Worm (Caenorhabditis elegans): Measurements from ENCODE around the gene ceh-43.

Gene ceh-43

ce11 chrIII:4412108-4413009 is 37.4 kb downstream of the ceh-43 start (continued):
- peak in 1 of 2 experiments; percentile 43 for TF ChIP-seq mdl-1 (tag; optimal IDR thresholded peaks at IDR 0.05)
- TF ChIP-seq nhr-28 (tag; optimal IDR thresholded peaks at IDR 0.05) = no peak
- TF ChIP-seq ceh-82 (tag; optimal IDR thresholded peaks at IDR 0.05) = peak; percentile 2 to 35 (median 28)
- no peak for TF ChIP-seq pag-3 (tag; optimal IDR thresholded peaks at IDR 0.05; ENCODE audit: borderline replicate concordance, insufficient read depth)
- no peak for TF ChIP-seq C04F5.9 (tag; optimal IDR thresholded peaks at IDR 0.05)
- no peak for TF ChIP-seq unc-98 (GFP tag; IDR thresholded peaks at IDR 0.05)
- peak; percentile 39 for TF ChIP-seq nhr-90 (tag; optimal IDR thresholded peaks at IDR 0.05; ENCODE audit: poor library complexity)
- TF ChIP-seq ces-1 (GFP tag; optimal IDR thresholded peaks at IDR 0.05) = no peak
- TF ChIP-seq dsc-1 (tag; optimal IDR thresholded peaks at IDR 0.05) = peak; percentile 64
- peak; percentile 2 to 41 (median 4) for TF ChIP-seq dpl-1 (GFP tag; optimal IDR thresholded peaks at IDR 0.05)
- no peak for TF ChIP-seq fos-1 (tag; optimal IDR thresholded peaks at IDR 0.05)
- TF ChIP-seq blmp-1 (tag; optimal IDR thresholded peaks at IDR 0.05) = peak; percentile 19
- peak; percentile 92 for TF ChIP-seq nhr-71 (tag; optimal IDR thresholded peaks at IDR 0.05)
- peak; percentile 60 for TF ChIP-seq nhr-47 (tag; optimal IDR thresholded peaks at IDR 0.05)
- TF ChIP-seq snu-23 (GFP tag; optimal IDR thresholded peaks at IDR 0.05) = peak; percentile 78
- no peak for TF ChIP-seq fkh-8 (tag; optimal IDR thresholded peaks at IDR 0.05)
- TF ChIP-seq sox-4 (tag; optimal IDR thresholded peaks at IDR 0.05) = no peak
- no peak for TF ChIP-seq zip-4 (GFP tag; optimal IDR thresholded peaks at IDR 0.05)
- TF ChIP-seq nhr-76 (tag; optimal IDR thresholded peaks at IDR 0.05) = no peak
- no peak for TF ChIP-seq tlp-1 (tag; optimal IDR thresholded peaks at IDR 0.05)
- no peak for TF ChIP-seq ets-5 (GFP tag; IDR thresholded peaks at IDR 0.05)
- TF ChIP-seq isw-1 (GFP tag; IDR thresholded peaks at IDR 0.05) = no peak
- TF ChIP-seq xbp-1 (tag; optimal IDR thresholded peaks at IDR 0.05) = peak; percentile 29
- no peak for TF ChIP-seq mab-9 (GFP tag; IDR thresholded peaks at IDR 0.05)
- peak in 1 of 2 experiments; percentile 36 for TF ChIP-seq egl-27 (tag; optimal IDR thresholded peaks at IDR 0.05)
- TF ChIP-seq pqm-1 (tag; optimal IDR thresholded peaks at IDR 0.05) = no peak
- TF ChIP-seq ama-1 (optimal IDR thresholded peaks at IDR 0.05) = no peak
- no peak for TF ChIP-seq efl-3 (GFP tag; optimal IDR thresholded peaks at IDR 0.05)
- TF ChIP-seq Y116A8C.19 (tag; optimal IDR thresholded peaks at IDR 0.05; ENCODE audit: borderline replicate concordance) = no peak
- peak; percentile 6 to 41 for TF ChIP-seq lin-35 (GFP tag; optimal IDR thresholded peaks at IDR 0.05)
- no peak for TF ChIP-seq nhr-11 (tag; optimal IDR thresholded peaks at IDR 0.05)
- TF ChIP-seq F16B12.6 (tag; optimal IDR thresholded peaks at IDR 0.05) = peak; percentile 19
- no peak for TF ChIP-seq mep-1 (tag; optimal IDR thresholded peaks at IDR 0.05)
- TF ChIP-seq skn-1 (tag; optimal IDR thresholded peaks at IDR 0.05) = peak; percentile 10
- TF ChIP-seq unc-86 (tag; optimal IDR thresholded peaks at IDR 0.05) = no peak
- TF ChIP-seq unc-130 (tag; optimal IDR thresholded peaks at IDR 0.05) = peak; percentile 3
- TF ChIP-seq hlh-4 (tag; optimal IDR thresholded peaks at IDR 0.05) = no peak
- peak; percentile 1 for TF ChIP-seq ztf-4 (tag; optimal IDR thresholded peaks at IDR 0.05)
- TF ChIP-seq nhr-20 (tag; optimal IDR thresholded peaks at IDR 0.05) = peak; percentile 83
- no peak for TF ChIP-seq fkh-4 (tag; optimal IDR thresholded peaks at IDR 0.05; ENCODE audit: borderline replicate concordance)
- no peak for TF ChIP-seq nhr-77 (tag; optimal IDR thresholded peaks at IDR 0.05)
- no peak for TF ChIP-seq nhr-12 (tag; optimal IDR thresholded peaks at IDR 0.05)
- TF ChIP-seq lin-13 (GFP tag; optimal IDR thresholded peaks at IDR 0.05) = no peak
- peak; percentile 42 for TF ChIP-seq tbx-2 (tag; optimal IDR thresholded peaks at IDR 0.05)
- peak; percentile 80 for TF ChIP-seq nhr-85 (tag)
- peak; percentile 24 for TF ChIP-seq swsn-7 (tag; optimal IDR thresholded peaks at IDR 0.05)
- no peak for TF ChIP-seq unc-62 (GFP tag; optimal IDR thresholded peaks at IDR 0.05)
- TF ChIP-seq vab-15 (tag; optimal IDR thresholded peaks at IDR 0.05) = no peak
- no peak for TF ChIP-seq lin-15B (tag; optimal IDR thresholded peaks at IDR 0.05)
- TF ChIP-seq jun-1 (tag; optimal IDR thresholded peaks at IDR 0.05) = no peak
